Fruit fly (Drosophila melanogaster): ENCODE measurements around the gene CG10834.

Gene CG10834

DNA sequence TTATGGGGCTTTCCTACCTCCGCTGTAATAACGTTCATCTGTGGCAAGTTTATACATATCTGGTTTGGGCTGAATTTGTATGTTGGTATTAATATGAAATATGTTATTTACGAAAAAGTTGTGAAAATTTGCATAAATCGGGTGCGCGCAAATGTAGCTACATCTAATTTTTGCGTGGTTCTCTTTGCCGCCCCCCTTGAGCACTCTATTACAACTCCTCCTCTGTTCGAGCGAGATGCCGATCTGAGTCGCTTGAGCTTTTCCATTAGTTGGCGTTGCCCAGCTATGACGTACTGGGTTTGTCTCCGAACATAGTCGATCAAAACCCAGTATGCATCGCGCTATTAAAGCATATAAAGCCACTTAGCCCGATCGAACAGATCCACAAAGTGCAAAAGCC, 1.6 kb upstream of the CG10834 start, which contains the start of gene CG6675:
TSS of gene CG6675 (plus strand) at position 301 of the 400 bp plus-strand sequence.
- no peak for TF ChIP-seq noc (tag; optimal IDR thresholded peaks at IDR 0.05)

DNA sequence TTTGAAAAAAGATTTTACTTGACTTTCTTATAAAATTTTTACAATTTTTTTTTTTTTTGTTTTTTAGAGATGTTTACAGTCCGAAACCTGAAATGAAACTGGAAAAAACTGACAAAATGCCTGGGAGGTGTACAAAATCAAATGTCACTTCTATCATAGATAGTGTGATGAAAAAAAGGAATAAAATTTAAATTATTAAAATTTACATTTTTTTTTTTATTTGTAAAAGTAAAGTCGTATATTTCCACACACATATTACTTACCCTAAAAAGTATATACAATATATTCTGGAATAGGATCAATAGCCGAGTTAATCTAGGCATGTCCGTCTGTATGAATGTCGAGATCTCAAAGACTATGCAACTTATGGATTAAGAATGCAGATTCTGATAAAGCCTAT, 1.7 kb downstream of the CG10834 start, which contains the start of gene CG15219:
TSS of gene CG15219 (minus strand) at position 101 of the 400 bp plus-strand sequence.
- no peak for TF ChIP-seq noc (tag; optimal IDR thresholded peaks at IDR 0.05)

dm6 chr2L:22104301-22104700, 2.8 kb downstream of the CG10834 start, which contains the start of gene tplus3b:
TSS of gene tplus3b (minus strand) at chr2L:22104401.
- no peak for TF ChIP-seq noc (tag; optimal IDR thresholded peaks at IDR 0.05)

dm6 chr2L:22079332-22079731, 27.8 kb downstream of the CG10834 start, which contains the start of gene ttm3:
TSS of gene ttm3 (plus strand) at chr2L:22079632.
- no peak for TF ChIP-seq noc (tag; optimal IDR thresholded peaks at IDR 0.05)

DNA sequence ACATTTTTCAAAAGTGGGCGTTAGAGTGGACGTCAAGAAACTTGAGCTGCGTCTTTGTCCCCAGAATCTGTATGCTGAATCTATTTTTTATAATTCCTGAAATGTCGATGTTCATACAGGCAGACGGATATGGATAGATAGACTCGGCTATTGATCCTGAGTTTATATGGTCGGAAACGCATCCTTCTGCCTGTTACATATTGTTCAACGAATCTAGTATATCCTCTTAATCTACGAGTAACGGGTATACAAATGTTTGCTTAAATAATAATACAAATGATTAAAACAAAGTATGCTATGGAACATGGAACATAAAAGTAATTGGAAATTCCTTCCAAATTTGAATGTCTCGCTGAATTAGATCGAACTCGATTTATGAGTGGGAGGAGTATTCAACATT, 36.3 kb downstream of the CG10834 start, which contains the start of gene tplus3a:
TSS of gene tplus3a (plus strand) at position 301 of the 400 bp plus-strand sequence.
- TF ChIP-seq noc (tag; optimal IDR thresholded peaks at IDR 0.05) = no peak

DNA sequence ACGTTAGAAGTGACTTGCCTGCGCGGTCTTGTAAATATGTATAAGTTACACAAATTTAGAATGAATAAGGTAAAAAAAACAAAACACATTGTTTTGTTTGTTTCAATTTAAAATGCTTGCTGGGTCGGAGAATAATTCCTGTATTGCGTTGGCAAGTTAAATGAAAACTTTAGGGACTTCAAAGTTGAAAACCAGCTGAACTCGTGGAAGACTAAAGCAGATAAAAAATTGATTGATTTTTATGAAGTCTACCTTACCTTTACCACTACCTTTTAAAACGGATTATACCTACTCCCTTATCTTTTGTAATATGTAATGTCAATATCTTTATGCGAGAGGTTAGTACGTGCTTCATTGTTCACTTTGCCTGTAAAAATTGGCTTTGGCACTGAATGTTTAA, 41.9 kb downstream of the CG10834 start, which contains the start of gene CG42597:
TSS of gene CG42597 (minus strand) at position 101 of the 400 bp plus-strand sequence.
- no peak for TF ChIP-seq noc (tag; optimal IDR thresholded peaks at IDR 0.05)

dm6 chr2L:22059852-22060251, 47.3 kb downstream of the CG10834 start:
- no peak for TF ChIP-seq noc (tag; optimal IDR thresholded peaks at IDR 0.05)
